Worm (Caenorhabditis elegans): ENCODE measurements around the gene dmsr-8.

Gene dmsr-8

ce11 chrV:10540024-10540423 is 25.9 kb upstream of the dmsr-8 start, which contains the start of gene degt-1:
Gene degt-1 (plus strand): TSS chrV:10540324.
- TF ChIP-seq snpc-4 (tag; optimal IDR thresholded peaks at IDR 0.05) (no peak), ztf-11 (tag; optimal IDR thresholded peaks at IDR 0.05) (no peak), zag-1 (tag; optimal IDR thresholded peaks at IDR 0.05) (no peak), eor-1 (tag; optimal IDR thresholded peaks at IDR 0.05) (no peak), ama-1 (optimal IDR thresholded peaks at IDR 0.05) (no peak), lin-39 (tag; optimal IDR thresholded peaks at IDR 0.05) (no peak), nhr-23 (tag; optimal IDR thresholded peaks at IDR 0.05) (no peak), fkh-2 (tag; optimal IDR thresholded peaks at IDR 0.05) (no peak), hmg-11 (tag; optimal IDR thresholded peaks at IDR 0.05) (no peak), lsy-12 (tag; optimal IDR thresholded peaks at IDR 0.05) (no peak), unc-39 (tag; optimal IDR thresholded peaks at IDR 0.05) (no peak)

- peak; percentile 21 for TF ChIP-seq pqm-1 (tag; optimal IDR thresholded peaks at IDR 0.05)
- TF ChIP-seq ztf-11 (tag; optimal IDR thresholded peaks at IDR 0.05) = no peak
Measured at ce11 chrV:10539114-10539513, 24.9 kb upstream of the dmsr-8 start, which contains the start of gene F25D1.8. Gene F25D1.8 (plus strand): TSS chrV:10539414.

ce11 chrV:10536808-10537207 is 22.6 kb upstream of the dmsr-8 start:
- no peak for TF ChIP-seq ceh-16 (tag; optimal IDR thresholded peaks at IDR 0.05)
- peak; percentile 67 for TF ChIP-seq ama-1 (optimal IDR thresholded peaks at IDR 0.05)
- TF ChIP-seq lin-15B (tag; optimal IDR thresholded peaks at IDR 0.05) = peak; percentile 93
- TF ChIP-seq ceh-28 (tag; optimal IDR thresholded peaks at IDR 0.05) = peak; percentile 85
- peak; percentile 87 for TF ChIP-seq jun-1 (tag; optimal IDR thresholded peaks at IDR 0.05)
- peak; percentile 95 for TF ChIP-seq nfya-1 (tag; optimal IDR thresholded peaks at IDR 0.05; ENCODE audit: insufficient read depth)
- TF ChIP-seq elt-1 (tag; optimal IDR thresholded peaks at IDR 0.05) = peak; percentile 47
- TF ChIP-seq ztf-11 (tag; optimal IDR thresholded peaks at IDR 0.05) = no peak
- TF ChIP-seq ztf-4 (tag; optimal IDR thresholded peaks at IDR 0.05) = peak; percentile 53
- peak; percentile 97 for TF ChIP-seq nhr-25 (tag; optimal IDR thresholded peaks at IDR 0.05)
- no peak for TF ChIP-seq eor-1 (tag; optimal IDR thresholded peaks at IDR 0.05)
- TF ChIP-seq snpc-4 (tag; optimal IDR thresholded peaks at IDR 0.05) = peak; percentile 93
- TF ChIP-seq pqm-1 (tag; optimal IDR thresholded peaks at IDR 0.05) = peak; percentile 56
- peak; percentile 75 for TF ChIP-seq R02D3.7 (tag; optimal IDR thresholded peaks at IDR 0.05)
- peak; percentile 78 for TF ChIP-seq egl-5 (tag; optimal IDR thresholded peaks at IDR 0.05)
- peak; percentile 58 for TF ChIP-seq elt-2 (tag; optimal IDR thresholded peaks at IDR 0.05)
- TF ChIP-seq fos-1 (tag; optimal IDR thresholded peaks at IDR 0.05) = no peak
- no peak for TF ChIP-seq fkh-2 (tag; optimal IDR thresholded peaks at IDR 0.05)
- TF ChIP-seq nhr-11 (tag; optimal IDR thresholded peaks at IDR 0.05) = no peak
- no peak for TF ChIP-seq nhr-237 (tag; optimal IDR thresholded peaks at IDR 0.05)
- TF ChIP-seq elt-3 (tag; optimal IDR thresholded peaks at IDR 0.05) = peak in 1 of 3 experiments; percentile 29
- TF ChIP-seq nhr-23 (tag; optimal IDR thresholded peaks at IDR 0.05) = peak; percentile 92
- TF ChIP-seq fkh-10 (GFP tag; optimal IDR thresholded peaks at IDR 0.05) = peak; percentile 37
- TF ChIP-seq mdl-1 (tag; optimal IDR thresholded peaks at IDR 0.05) = peak; percentile 65
- TF ChIP-seq tbx-2 (tag; optimal IDR thresholded peaks at IDR 0.05) = peak; percentile 86
- TF ChIP-seq nhr-43 (tag; optimal IDR thresholded peaks at IDR 0.05; ENCODE audit: poor library complexity, severe bottlenecking) = peak; percentile 89
- TF ChIP-seq unc-62 (GFP tag; optimal IDR thresholded peaks at IDR 0.05) = peak; percentile 61
- peak; percentile 91 for TF ChIP-seq hmg-11 (tag; optimal IDR thresholded peaks at IDR 0.05)
- peak; percentile 86 for TF ChIP-seq lin-39 (tag; optimal IDR thresholded peaks at IDR 0.05)
- peak; percentile 73 for TF ChIP-seq ceh-82 (tag; optimal IDR thresholded peaks at IDR 0.05)
- TF ChIP-seq skn-1 (tag; optimal IDR thresholded peaks at IDR 0.05) = peak; percentile 62
- peak; percentile 32 for TF ChIP-seq zag-1 (tag; optimal IDR thresholded peaks at IDR 0.05)
- TF ChIP-seq nhr-77 (tag; optimal IDR thresholded peaks at IDR 0.05) = peak; percentile 48
- no peak for TF ChIP-seq mml-1 (tag; optimal IDR thresholded peaks at IDR 0.05)
- peak; percentile 36 for TF ChIP-seq ZK546.5 (tag; optimal IDR thresholded peaks at IDR 0.05)
- TF ChIP-seq nhr-28 (tag; optimal IDR thresholded peaks at IDR 0.05) = no peak
- TF ChIP-seq pha-4 (tag; optimal IDR thresholded peaks at IDR 0.05) = peak; percentile 94
- TF ChIP-seq sea-2 (GFP tag; optimal IDR thresholded peaks at IDR 0.05) = no peak
- TF ChIP-seq egl-27 (tag; optimal IDR thresholded peaks at IDR 0.05) = peak; percentile 61
- TF ChIP-seq lsy-12 (tag; optimal IDR thresholded peaks at IDR 0.05) = peak; percentile 71
- TF ChIP-seq unc-39 (tag; optimal IDR thresholded peaks at IDR 0.05) = no peak
